Fruit fly (Drosophila melanogaster): ENCODE results near the gene CG9173.

- TF ChIP-seq psq (optimal IDR thresholded peaks at IDR 0.05) = no peak
- TF ChIP-seq CG8478 (optimal IDR thresholded peaks at IDR 0.05) = no peak
- TF ChIP-seq Dll (optimal IDR thresholded peaks at IDR 0.05) = no peak
Observed at dm6 chr3L:1442309-1442708, 19.0 kb upstream of the CG9173 start.
